Fruit fly (Drosophila melanogaster): ENCODE results near the gene mus312.
A peak's percentile ranks its signal among the peaks of the same experiment; 100 is the strongest.

Gene mus312

DNA sequence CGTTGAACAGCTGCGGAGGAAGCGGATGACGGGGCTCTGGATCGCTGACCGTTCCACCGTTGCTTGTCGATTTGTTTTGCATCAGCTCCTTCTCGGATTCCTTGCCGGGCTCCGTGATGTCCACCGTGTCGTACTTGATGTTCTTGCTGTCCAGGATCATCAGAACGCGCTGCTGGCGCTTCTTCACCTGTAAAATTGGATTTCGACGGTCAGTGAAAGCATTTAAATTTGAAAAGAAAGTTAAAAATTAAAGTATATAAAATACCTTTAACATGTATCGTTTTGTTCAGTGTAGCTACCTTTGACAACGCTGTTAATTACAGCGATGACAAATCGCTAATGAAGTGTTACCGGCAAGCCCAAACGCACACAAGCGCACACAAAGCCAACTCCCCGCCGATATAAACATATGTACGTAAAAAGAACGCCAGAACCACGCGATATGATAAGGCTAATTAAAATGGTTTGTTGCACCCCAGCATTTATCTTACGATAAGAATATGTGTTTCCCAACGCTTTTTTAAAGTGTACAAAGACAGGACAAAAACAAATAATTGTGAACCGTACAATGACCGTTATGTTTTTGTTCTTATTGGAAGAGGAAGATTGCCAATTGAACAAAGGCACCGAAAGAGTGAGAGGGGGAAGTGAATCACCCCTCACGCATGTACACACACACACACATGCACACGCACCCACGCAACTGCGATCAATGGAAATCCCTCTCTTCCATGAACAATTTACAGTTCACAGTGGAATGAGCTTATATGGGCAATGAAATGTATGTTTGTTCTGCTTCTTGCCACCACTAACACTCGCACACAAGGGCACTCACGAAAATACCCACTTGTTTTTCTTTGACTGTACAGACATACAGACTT is 39.1 kb downstream of the mus312 start (continued):
- TF ChIP-seq ems (GFP tag; optimal IDR thresholded peaks at IDR 0.05) (peak; percentile 31), CG13424 (tag; optimal IDR thresholded peaks at IDR 0.05) (peak; percentile 1), CG4404 (GFP tag; IDR thresholded peaks at IDR 0.05) (no peak), ase (GFP tag; IDR thresholded peaks at IDR 0.05) (no peak), CG3995 (GFP tag; optimal IDR thresholded peaks at IDR 0.05) (no peak), CG33213 (GFP tag; optimal IDR thresholded peaks at IDR 0.05) (no peak), CG3726 (GFP tag; IDR thresholded peaks at IDR 0.05) (no peak), CG10959 (GFP tag; IDR thresholded peaks at IDR 0.05) (no peak), zen (tag; optimal IDR thresholded peaks at IDR 0.05) (no peak), aop (GFP tag; IDR thresholded peaks at IDR 0.05) (no peak), nerfin-2 (GFP tag; IDR thresholded peaks at IDR 0.05; ENCODE audit: partially characterized antibody) (no peak), Hr51 (GFP tag; optimal IDR thresholded peaks at IDR 0.05) (peak in 1 of 2 experiments; percentile 40), pnt (GFP tag; optimal IDR thresholded peaks at IDR 0.05) (no peak), CG12659 (GFP tag; optimal IDR thresholded peaks at IDR 0.05) (peak; percentile 2), Atf6 (GFP tag; IDR thresholded peaks at IDR 0.05) (peak; percentile 50; the same call in 1 of the 2 replicates), NFAT (GFP tag; IDR thresholded peaks at IDR 0.05) (no peak), Oli (tag; optimal IDR thresholded peaks at IDR 0.05) (peak; percentile 40), unc-4 (GFP tag; IDR thresholded peaks at IDR 0.05; ENCODE audit: partially characterized antibody) (0 out of 2 replicates have a peak, but pooled peaks have one; percentile 30), CG17612 (GFP tag; IDR thresholded peaks at IDR 0.05) (no peak), CG7839 (tag; optimal IDR thresholded peaks at IDR 0.05) (peak; percentile 55), C15 (GFP tag; IDR thresholded peaks at IDR 0.05) (no peak), CG1647 (GFP tag; optimal IDR thresholded peaks at IDR 0.05) (peak; percentile 21), CG34422 (GFP tag; IDR thresholded peaks at IDR 0.05) (peak; percentile 47; the same call in 1 of the 3 replicates), gem (tag; optimal IDR thresholded peaks at IDR 0.05) (peak; percentile 58), chm (GFP tag; IDR thresholded peaks at IDR 0.05) (0 out of 2 replicates have a peak, but pooled peaks have one; percentile 8), CG2129 (GFP tag; IDR thresholded peaks at IDR 0.05; ENCODE audit: partially characterized antibody) (no peak), nerfin-1 (tag; optimal IDR thresholded peaks at IDR 0.05) (peak; percentile 31), BtbVII (GFP tag; optimal IDR thresholded peaks at IDR 0.05) (no peak), dmrt99B (tag; optimal IDR thresholded peaks at IDR 0.05) (peak; percentile 27), gsb (GFP tag; IDR thresholded peaks at IDR 0.05) (no peak), pb (GFP tag; optimal IDR thresholded peaks at IDR 0.05) (no peak), CG3838 (GFP tag; optimal IDR thresholded peaks at IDR 0.05) (no peak), Xrp1 (GFP tag; IDR thresholded peaks at IDR 0.05) (peak; percentile 47; the same call in 1 of the 2 replicates), eyg (GFP tag; optimal IDR thresholded peaks at IDR 0.05) (no peak), az2 (GFP tag; optimal IDR thresholded peaks at IDR 0.05) (peak; percentile 1), CG10274 (GFP tag; optimal IDR thresholded peaks at IDR 0.05) (peak; percentile 0), zen2 (GFP tag; IDR thresholded peaks at IDR 0.05; ENCODE audit: partially characterized antibody) (no peak), Xbp1 (GFP tag; optimal IDR thresholded peaks at IDR 0.05) (peak; percentile 35), Sin3A (optimal IDR thresholded peaks at IDR 0.05) (no peak), CG3847 (GFP tag; IDR thresholded peaks at IDR 0.05) (no peak), CG42726 (GFP tag; IDR thresholded peaks at IDR 0.05; ENCODE audit: partially characterized antibody) (no peak), stc (GFP tag; IDR thresholded peaks at IDR 0.05) (0 out of 2 replicates have a peak, but pooled peaks have one; percentile 38), CG33557 (GFP tag; optimal IDR thresholded peaks at IDR 0.05) (no peak), so (GFP tag; IDR thresholded peaks at IDR 0.05) (peak; percentile 61; the same call in 1 of the 3 replicates)

All from whole organism, embryonic.